Worm (Caenorhabditis elegans) whole organism, L4 larva: ENCODE measurements around the gene npr-26.

Experiments used
- F10B5.3 ChIP-seq: sonication (generic microtip); optimal IDR thresholded peaks from 2 replicates; lab custom pipeline; 2016; ENCODE audit warnings: mild to moderate bottlenecking, missing genetic modification characterization, missing compliant biosample characterization
- F44E2.7 ChIP-seq: fragments of 200-800 bp; sonication (Bioruptor generic); IDR thresholded peaks from 2 replicates; pipeline ENCODE4 v2.1.2; 2022; ENCODE audit warnings: missing genetic modification characterization, missing compliant biosample characterization
- T26A8.4 ChIP-seq: fragments of 200-800 bp; sonication (Bioruptor generic); IDR thresholded peaks from 2 replicates; pipeline ENCODE4 v1.3.6; 2022; ENCODE audit warnings: missing genetic modification characterization, missing compliant biosample characterization
- ces-1 ChIP-seq: fragments of 150-350 bp; sonication (generic microtip); optimal IDR thresholded peaks from 4 replicates; lab custom pipeline; 2014; ENCODE audit warnings: missing biosample characterization, missing genetic modification reagents, missing genetic modification characterization
- daf-12 ChIP-seq: fragments of 150-350 bp; optimal IDR thresholded peaks from 2 replicates; lab custom pipeline; 2014; ENCODE audit warnings: missing biosample characterization, missing genetic modification reagents, missing genetic modification characterization
- daf-16 ChIP-seq, 3 experiments: sonication (generic microtip); optimal IDR thresholded peaks; 2 replicates each; lab custom pipeline; 2016 to 2017; ENCODE audit warnings: missing genetic modification characterization in 3 of 3, missing genetic modification reagents in 3 of 3, mild to moderate bottlenecking in 2 of 3, missing compliant biosample characterization in 2 of 3, missing biosample characterization in 1 of 3, moderate library complexity in 1 of 3
- daf-8 ChIP-seq: fragments of 200-800 bp; sonication (Bioruptor generic); IDR thresholded peaks from 2 replicates; pipeline ENCODE4 v1.3.6; 2022; ENCODE audit warnings: missing genetic modification characterization, missing compliant biosample characterization
- dmd-6 ChIP-seq: fragments of 200-800 bp; sonication (Bioruptor generic); IDR thresholded peaks from 2 replicates; pipeline ENCODE4 v1.3.6; 2022; ENCODE audit warnings: missing genetic modification reagents, missing genetic modification characterization, missing compliant biosample characterization
- dpl-1 ChIP-seq: fragments of 150-350 bp; optimal IDR thresholded peaks from 2 replicates; lab custom pipeline; 2014; ENCODE audit warnings: missing biosample characterization, missing genetic modification reagents, missing genetic modification characterization
- dve-1 ChIP-seq: sonication (generic microtip); optimal IDR thresholded peaks from 2 replicates; lab custom pipeline; 2017; ENCODE audit warnings: antibody characterized with exemption, mild to moderate bottlenecking, missing genetic modification characterization, missing compliant biosample characterization; ENCODE audit not compliant: insufficient read depth
- egl-27 ChIP-seq: sonication (generic microtip); optimal IDR thresholded peaks from 3 replicates; lab custom pipeline; 2017; ENCODE audit warnings: missing biosample characterization, missing genetic modification reagents, missing genetic modification characterization
- egl-43 ChIP-seq: fragments of 200-800 bp; sonication (Bioruptor generic); IDR thresholded peaks from 2 replicates; pipeline ENCODE4 v1.3.6; 2022; ENCODE audit warnings: missing genetic modification reagents, missing genetic modification characterization, missing compliant biosample characterization
- hlh-11 ChIP-seq: fragments of 200-800 bp; sonication (Bioruptor generic); optimal IDR thresholded peaks from 2 replicates; lab custom pipeline; 2018; ENCODE audit warnings: mild to moderate bottlenecking, missing genetic modification characterization, missing compliant biosample characterization
- hlh-30 ChIP-seq: sonication (generic microtip); optimal IDR thresholded peaks from 2 replicates; lab custom pipeline; 2017; ENCODE audit warnings: antibody characterized with exemption, mild to moderate bottlenecking, missing genetic modification characterization, missing compliant biosample characterization; ENCODE audit not compliant: insufficient read depth
- hmg-1.1 ChIP-seq: fragments of 200-800 bp; sonication (Bioruptor generic); IDR thresholded peaks from 2 replicates; pipeline ENCODE4 v1.3.6; 2022; ENCODE audit warnings: missing genetic modification reagents, missing genetic modification characterization, missing compliant biosample characterization
- lim-7 ChIP-seq: fragments of 200-800 bp; sonication (Bioruptor generic); IDR thresholded peaks from 2 replicates; pipeline ENCODE4 v1.3.6; 2022; ENCODE audit warnings: missing genetic modification characterization, missing compliant biosample characterization
- lin-15B ChIP-seq: fragments of 150-350 bp; sonication (generic microtip); optimal IDR thresholded peaks from 3 replicates; lab custom pipeline; 2014; ENCODE audit warnings: missing biosample characterization, missing genetic modification characterization
- lin-38 ChIP-seq: fragments of 200-800 bp; sonication (Bioruptor generic); IDR thresholded peaks from 2 replicates; pipeline ENCODE4 v1.3.6; 2022; ENCODE audit warnings: missing genetic modification reagents, missing genetic modification characterization, missing compliant biosample characterization
- lir-3 ChIP-seq: sonication (generic microtip); optimal IDR thresholded peaks from 2 replicates; lab custom pipeline; 2016; ENCODE audit warnings: mild to moderate bottlenecking, missing genetic modification characterization, missing compliant biosample characterization
- lsy-2 ChIP-seq, 2 experiments: fragments of 150-350 bp in 1 of 2; sonication (generic microtip) in 1 of 2; optimal IDR thresholded peaks; 2 replicates each; lab custom pipeline; 2014 to 2017; ENCODE audit warnings: missing biosample characterization in 2 of 2, missing genetic modification characterization in 2 of 2
- madf-9 ChIP-seq: fragments of 200-800 bp; sonication (Bioruptor generic); conservative IDR thresholded peaks from 2 replicates; pipeline ENCODE4 v1.3.6; 2022; ENCODE audit warnings: missing genetic modification reagents, missing genetic modification characterization, missing compliant biosample characterization
- mep-1 ChIP-seq: fragments of 150-350 bp; sonication (generic microtip); optimal IDR thresholded peaks from 3 replicates; lab custom pipeline; 2014; ENCODE audit warnings: missing biosample characterization, missing genetic modification characterization
- mes-2 ChIP-seq: sonication (generic microtip); optimal IDR thresholded peaks from 2 replicates; lab custom pipeline; 2016; ENCODE audit warnings: missing genotype, mild to moderate bottlenecking, missing genetic modification characterization, missing compliant biosample characterization; ENCODE audit not compliant: poor library complexity, severe bottlenecking
- mxl-2 ChIP-seq: fragments of 200-800 bp; sonication (Bioruptor generic); conservative IDR thresholded peaks from 2 replicates; pipeline ENCODE4 v1.3.6; 2022; ENCODE audit warnings: missing genetic modification reagents, missing genetic modification characterization, missing compliant biosample characterization
- nhr-10 ChIP-seq: fragments of 150-350 bp; optimal IDR thresholded peaks from 2 replicates; lab custom pipeline; 2014; ENCODE audit warnings: missing biosample characterization, missing genetic modification characterization
- nhr-111 ChIP-seq: fragments of 200-800 bp; sonication (Bioruptor generic); optimal IDR thresholded peaks from 2 replicates; lab custom pipeline; 2018; ENCODE audit warnings: mild to moderate bottlenecking, missing genetic modification characterization, missing compliant biosample characterization
- nhr-28 ChIP-seq: fragments of 150-350 bp; optimal IDR thresholded peaks from 2 replicates; lab custom pipeline; 2014; ENCODE audit warnings: missing biosample characterization, missing genetic modification characterization
- nhr-41 ChIP-seq: fragments of 200-800 bp; sonication (Bioruptor generic); IDR thresholded peaks from 2 replicates; pipeline ENCODE4 v1.3.6; 2022; ENCODE audit warnings: missing genetic modification reagents, missing genetic modification characterization, missing compliant biosample characterization
- nhr-6 ChIP-seq: fragments of 150-350 bp; optimal IDR thresholded peaks from 2 replicates; lab custom pipeline; 2014; ENCODE audit warnings: missing biosample characterization, missing genetic modification characterization
- nhr-76 ChIP-seq: fragments of 150-350 bp; optimal IDR thresholded peaks from 2 replicates; lab custom pipeline; 2014; ENCODE audit warnings: missing biosample characterization, missing genetic modification characterization
- pha-4 ChIP-seq, 2 experiments: fragments of 150-350 bp in 1 of 2; fragments of 200-800 bp in 1 of 2; sonication (Bioruptor generic) in 1 of 2; IDR thresholded peaks in 1 of 2; optimal IDR thresholded peaks in 1 of 2; 2 replicates each; pipeline versions ENCODE4 v1.3.6 to Lab custom; 2014 to 2022; ENCODE audit warnings: missing genetic modification characterization in 2 of 2, missing genetic modification reagents in 2 of 2, missing biosample characterization in 1 of 2, missing compliant biosample characterization in 1 of 2
- rbr-2 ChIP-seq: sonication (generic microtip); optimal IDR thresholded peaks from 2 replicates; lab custom pipeline; 2016; ENCODE audit warnings: missing genotype, missing genetic modification characterization, missing compliant biosample characterization
- skn-1 ChIP-seq: fragments of 150-350 bp; optimal IDR thresholded peaks from 2 replicates; lab custom pipeline; 2014; ENCODE audit warnings: missing biosample characterization, missing genetic modification characterization
- snpc-1.2 ChIP-seq: fragments of 200-800 bp; sonication (Bioruptor generic); IDR thresholded peaks from 2 replicates; pipeline ENCODE4 v1.3.6; 2022; ENCODE audit warnings: missing genetic modification reagents, missing genetic modification characterization, missing compliant biosample characterization
- snpc-4 ChIP-seq: fragments of 150-350 bp; optimal IDR thresholded peaks from 2 replicates; lab custom pipeline; 2014; ENCODE audit warnings: missing biosample characterization, missing genetic modification characterization
- spr-1 ChIP-seq: sonication (generic microtip); optimal IDR thresholded peaks from 2 replicates; lab custom pipeline; 2016; ENCODE audit warnings: mild to moderate bottlenecking, missing genetic modification characterization, missing compliant biosample characterization
- tag-97 ChIP-seq: fragments of 200-800 bp; sonication (Bioruptor generic); IDR thresholded peaks from 2 replicates; pipeline ENCODE4 v1.3.6; 2022; ENCODE audit warnings: missing genetic modification characterization, missing compliant biosample characterization
- unc-130 ChIP-seq: sonication (generic microtip); optimal IDR thresholded peaks from 2 replicates; lab custom pipeline; 2016; ENCODE audit warnings: missing genetic modification reagents, missing genetic modification characterization, missing compliant biosample characterization
- unc-62 ChIP-seq, 3 experiments: fragments of 150-350 bp in 1 of 3; sonication (generic microtip); optimal IDR thresholded peaks in 2 of 3; peaks in 1 of 3; 1 replicate in 1 of 3; 2 replicates in 2 of 3; lab custom pipeline; 2014 to 2017; ENCODE audit warnings: missing biosample characterization in 3 of 3, missing genetic modification characterization in 3 of 3, missing genetic modification reagents in 3 of 3, missing genotype in 1 of 3
- zag-1 ChIP-seq: fragments of 150-350 bp; optimal IDR thresholded peaks from 2 replicates; lab custom pipeline; 2014; ENCODE audit warnings: missing biosample characterization, missing genetic modification characterization
- zfp-2 ChIP-seq: sonication (generic microtip); optimal IDR thresholded peaks from 2 replicates; lab custom pipeline; 2016; ENCODE audit warnings: mild to moderate bottlenecking, missing genetic modification characterization, missing compliant biosample characterization
- zfp-3 ChIP-seq: fragments of 200-800 bp; sonication (Bioruptor generic); conservative IDR thresholded peaks from 2 replicates; pipeline ENCODE4 v1.3.6; 2022; ENCODE audit warnings: missing genetic modification reagents, missing genetic modification characterization, missing compliant biosample characterization
- ztf-7 ChIP-seq: fragments of 150-350 bp; optimal IDR thresholded peaks from 2 replicates; lab custom pipeline; 2014; ENCODE audit warnings: missing biosample characterization, missing genetic modification characterization

Gene npr-26

ce11 chrIV:17463108-17463608, 45.5 kb upstream of the npr-26 start, which contains the start of gene F11E6.10:
Gene F11E6.10 (minus strand): TSS chrIV:17463158.
- TF ChIP-seq lin-15B (tag; lab: Kevin White, UChicago), result no peak
- TF ChIP-seq rbr-2 (tag; lab: Kevin White, UChicago), result no peak
- no peak for TF ChIP-seq nhr-76 (tag; lab: Kevin White, UChicago)
- TF ChIP-seq spr-1 (tag; lab: Kevin White, UChicago), result no peak
- TF ChIP-seq nhr-41 (GFP tag; lab: Robert Waterston, UW), result no peak
- no peak for TF ChIP-seq daf-12 (tag; lab: Kevin White, UChicago)
- no peak for TF ChIP-seq zag-1 (tag; lab: Kevin White, UChicago)
- no peak for TF ChIP-seq lsy-2 (tag; optimal IDR thresholded peaks at IDR 0.05; lab: Kevin White, UChicago)
- TF ChIP-seq lim-7, result no peak
- no peak for TF ChIP-seq egl-43
- TF ChIP-seq dve-1 (tag; lab: Kevin White, UChicago), result no peak
- no peak for TF ChIP-seq daf-16 (GFP tag; optimal IDR thresholded peaks at IDR 0.05; lab: Kevin White, UChicago)
- no peak for TF ChIP-seq daf-16 (tag; optimal IDR thresholded peaks at IDR 0.05; lab: Kevin White, UChicago)

DNA sequence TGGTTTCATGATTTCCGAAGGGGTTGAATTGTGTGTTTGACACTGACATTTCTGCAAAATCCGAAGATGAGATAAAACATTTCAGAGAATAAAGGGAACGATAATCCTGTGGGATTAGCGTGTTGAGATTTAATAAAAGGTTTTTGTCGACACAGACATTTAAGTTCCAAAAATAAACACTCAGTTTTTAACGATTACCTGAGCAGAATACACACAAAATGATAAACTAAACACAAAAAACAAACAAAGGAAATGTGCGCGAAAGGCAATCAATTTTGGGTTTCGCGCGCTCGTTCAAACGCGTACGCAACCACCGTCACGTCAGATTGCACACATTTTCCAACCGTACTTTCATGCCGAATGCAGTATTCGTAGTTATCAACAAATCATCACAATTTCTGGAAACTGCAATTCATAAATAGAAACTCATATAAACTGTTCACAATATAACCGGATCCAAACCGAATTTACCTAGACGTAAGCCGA, 43.6 kb upstream of the npr-26 start, which contains the start of gene rif-1.1:
Gene rif-1.1, minus strand, starts transcription at position 51 of the 486 bp plus-strand sequence.
- TF ChIP-seq lsy-2 (tag; optimal IDR thresholded peaks at IDR 0.05; lab: Kevin White, UChicago) (peak in 1 of 2 experiments; percentile 85), nhr-10 (tag; lab: Kevin White, UChicago) (no peak), zfp-2 (no peak), lin-15B (tag; lab: Kevin White, UChicago) (no peak), dpl-1 (GFP tag; lab: Kevin White, UChicago) (peak; percentile 84), lin-38 (GFP tag; lab: Robert Waterston, UW) (peak; percentile 29), daf-8 (no peak), hlh-30 (tag; lab: Kevin White, UChicago) (no peak), ztf-7 (tag; lab: Kevin White, UChicago) (no peak), hlh-11 (tag; lab: Kevin White, UChicago) (peak; percentile 37), lir-3 (tag; lab: Kevin White, UChicago) (no peak), nhr-6 (tag; lab: Kevin White, UChicago) (peak; percentile 1), skn-1 (tag; lab: Kevin White, UChicago) (no peak), madf-9 (no peak), snpc-4 (no peak), tag-97 (no peak), nhr-111 (no peak), nhr-28 (tag; lab: Kevin White, UChicago) (peak; percentile 75), dve-1 (tag; lab: Kevin White, UChicago) (peak; percentile 45), mxl-2 (GFP tag; lab: Robert Waterston, UW) (no peak), F44E2.7 (GFP tag; lab: Robert Waterston, UW) (no peak), dmd-6 (GFP tag; lab: Robert Waterston, UW) (peak; percentile 22; the same call in 1 of the 2 replicates), T26A8.4 (no peak), unc-130 (peak; percentile 47), pha-4 (GFP tag; IDR thresholded peaks at IDR 0.05; lab: Robert Waterston, UW) (no peak), pha-4 (tag; optimal IDR thresholded peaks at IDR 0.05; lab: Kevin White, UChicago) (peak; percentile 47), F10B5.3 (tag; lab: Kevin White, UChicago) (no peak), egl-27 (tag; lab: Kevin White, UChicago) (no peak), mep-1 (tag; lab: Kevin White, UChicago) (no peak), daf-16 (GFP tag; optimal IDR thresholded peaks at IDR 0.05; lab: Kevin White, UChicago) (no peak), daf-16 (tag; optimal IDR thresholded peaks at IDR 0.05; lab: Kevin White, UChicago) (peak; percentile 51), snpc-1.2 (GFP tag; lab: Robert Waterston, UW) (peak; percentile 76), unc-62 (GFP tag; optimal IDR thresholded peaks at IDR 0.05 in 1 of 2; lab: Kevin White, UChicago) (peak in 1 of 2 experiments; percentile 79), unc-62 (tag; optimal IDR thresholded peaks at IDR 0.05; lab: Kevin White, UChicago) (no peak), ces-1 (GFP tag; lab: Kevin White, UChicago) (no peak), mes-2 (tag; lab: Kevin White, UChicago) (peak; percentile 79), hmg-1.1 (GFP tag; lab: Robert Waterston, UW) (0 out of 2 replicates have a peak, but pooled peaks have one; percentile 36), zfp-3 (GFP tag; lab: Robert Waterston, UW) (no peak)
